Worm (Caenorhabditis elegans): ENCODE measurements around the gene fbxa-150.

DNA sequence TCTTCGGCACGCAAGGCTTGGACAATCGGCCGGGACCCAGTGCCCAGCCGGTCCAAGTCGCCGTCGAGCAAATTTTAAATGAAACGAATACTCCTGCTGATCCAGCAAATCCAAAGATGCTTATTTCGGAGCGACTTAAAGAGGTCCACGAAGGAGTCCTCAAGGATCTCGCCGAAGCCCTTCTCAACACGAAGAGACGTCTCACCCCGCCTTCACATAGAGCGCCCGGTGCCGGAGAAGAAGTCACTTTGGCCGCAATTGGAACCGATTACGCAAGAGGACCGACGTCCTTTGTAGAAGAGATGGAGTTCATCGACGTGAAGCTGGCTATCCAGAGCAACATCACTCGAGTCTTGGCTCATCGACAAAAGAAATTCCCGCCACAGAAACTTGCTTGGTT, 13.0 kb upstream of the fbxa-150 start:
- TF ChIP-seq lin-54 (GFP tag; optimal IDR thresholded peaks at IDR 0.05) (no peak), F10E7.11 (tag; optimal IDR thresholded peaks at IDR 0.05) (no peak), rpc-1 (optimal IDR thresholded peaks at IDR 0.05) (no peak), rpc-1 (tag; optimal IDR thresholded peaks at IDR 0.05) (no peak), unc-62 (GFP tag; optimal IDR thresholded peaks at IDR 0.05) (no peak), K12H6.12 (tag; optimal IDR thresholded peaks at IDR 0.05) (no peak), pbrm-1 (GFP tag; IDR thresholded peaks at IDR 0.05) (no peak)
